Fruit fly (Drosophila melanogaster): Measurements from ENCODE around the gene Or85f.

Or85f gene

DNA sequence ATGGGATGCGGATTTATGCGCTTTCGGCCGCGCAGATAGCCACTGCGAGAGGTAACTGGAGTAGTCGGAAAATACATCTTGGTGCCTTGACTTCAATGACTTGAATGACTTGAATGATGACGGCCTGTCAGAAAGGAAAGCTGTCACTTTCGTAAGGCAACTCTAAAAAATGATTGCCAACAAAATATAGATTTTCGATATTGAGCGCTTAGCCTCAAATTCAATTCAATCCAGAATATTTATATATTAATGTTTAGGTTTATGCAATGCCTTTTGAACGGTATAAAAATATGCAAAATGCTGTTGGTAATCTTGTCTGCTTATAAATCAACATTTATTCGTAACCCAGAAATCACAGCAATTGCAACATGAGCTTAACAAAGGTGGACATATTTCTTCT is 10.1 kb downstream of the Or85f start, which contains the start of gene CG44261:
TSS of gene CG44261 (minus strand) at position 101 of the 400 bp plus-strand sequence.
- TF ChIP-seq CG13204 (GFP tag; optimal IDR thresholded peaks at IDR 0.05) (no peak), CG15710 (tag; optimal IDR thresholded peaks at IDR 0.05) (no peak), CG8301 (tag; optimal IDR thresholded peaks at IDR 0.05) (no peak), Pif1B (GFP tag; optimal IDR thresholded peaks at IDR 0.05) (no peak), CG12605 (GFP tag; IDR thresholded peaks at IDR 0.05) (no peak), CG34367 (tag; optimal IDR thresholded peaks at IDR 0.05) (no peak)

DNA sequence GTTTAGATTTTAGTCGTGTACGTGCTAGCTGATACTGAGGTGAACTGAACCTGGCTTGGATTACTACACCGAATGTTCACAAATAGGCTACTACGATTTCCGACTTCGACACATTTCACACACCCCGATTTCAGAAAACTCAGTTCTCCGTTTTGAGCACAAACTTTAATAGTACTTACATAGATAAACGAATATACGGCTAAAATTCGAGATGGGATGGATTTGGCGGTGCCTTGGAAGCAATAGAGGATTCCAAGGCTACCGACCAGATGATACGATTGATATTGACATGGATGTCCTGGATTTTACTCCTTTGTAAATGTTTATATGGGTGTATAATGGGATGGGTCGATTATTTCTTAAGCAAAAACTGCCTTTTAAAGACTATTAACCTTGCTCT is 12.2 kb downstream of the Or85f start, which contains the start of gene betaTub85D:
TSS of gene betaTub85D (minus strand) at position 101 of the 400 bp plus-strand sequence.
- TF ChIP-seq CG4496 (GFP tag; IDR thresholded peaks at IDR 0.05) (no peak), Ets98B (GFP tag; IDR thresholded peaks at IDR 0.05) (no peak), CG14655 (GFP tag; optimal IDR thresholded peaks at IDR 0.05) (no peak), CG8301 (tag; optimal IDR thresholded peaks at IDR 0.05) (no peak), CG34367 (tag; optimal IDR thresholded peaks at IDR 0.05) (no peak), CG10348 (GFP tag; IDR thresholded peaks at IDR 0.05) (no peak), Pif1A (GFP tag; optimal IDR thresholded peaks at IDR 0.05) (no peak), CG12605 (GFP tag; IDR thresholded peaks at IDR 0.05) (no peak), CG9948 (tag; optimal IDR thresholded peaks at IDR 0.05) (no peak), CG8159 (tag; optimal IDR thresholded peaks at IDR 0.05) (no peak)

DNA sequence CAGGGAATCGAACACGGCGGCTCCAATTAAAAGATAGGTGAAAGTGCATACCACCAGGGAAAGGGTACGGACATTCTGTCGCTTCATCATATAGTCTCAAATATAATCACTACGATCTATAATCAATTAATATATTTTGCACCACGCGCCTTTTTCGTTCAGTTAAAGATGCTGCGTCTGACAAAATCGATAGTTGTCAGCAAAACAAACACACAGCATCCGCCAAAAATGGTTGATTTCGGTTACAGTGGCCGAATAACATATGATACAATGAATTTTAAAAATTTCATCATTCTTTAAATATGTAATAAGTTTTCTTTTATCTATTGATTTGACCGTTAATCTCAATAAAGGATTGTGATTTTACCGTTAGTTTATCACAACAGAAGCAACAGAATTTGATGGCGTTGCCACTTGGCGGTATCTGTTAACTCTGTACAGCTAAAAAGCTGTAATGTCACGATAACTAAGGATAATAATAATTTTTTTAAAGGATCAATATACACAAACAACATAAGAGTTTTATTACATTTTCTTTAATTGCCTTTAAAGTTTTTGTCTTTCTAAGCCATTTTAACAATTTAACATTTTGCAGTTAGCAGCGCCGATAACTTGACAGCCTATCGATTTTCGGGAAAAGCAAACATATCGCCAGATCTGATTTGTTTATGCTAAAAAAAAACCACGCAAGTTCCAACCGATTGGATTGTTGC is 14.1 kb downstream of the Or85f start, which contains the start of the genes Task7 and alpha-Man-IIa:
TSS of gene Task7 (minus strand) at position 366 of the 713 bp plus-strand sequence.
TSS of gene alpha-Man-IIa (plus strand) at position 621 of the 713 bp plus-strand sequence.
- TF ChIP-seq CG4496 (GFP tag; IDR thresholded peaks at IDR 0.05) (no peak), Pif1A (GFP tag; optimal IDR thresholded peaks at IDR 0.05) (no peak), EcR (GFP tag; optimal IDR thresholded peaks at IDR 0.05) (no peak), Ets98B (GFP tag; IDR thresholded peaks at IDR 0.05) (no peak), CG13204 (GFP tag; optimal IDR thresholded peaks at IDR 0.05) (no peak), Pif1B (GFP tag; optimal IDR thresholded peaks at IDR 0.05) (no peak), CG14655 (GFP tag; optimal IDR thresholded peaks at IDR 0.05) (no peak)

DNA sequence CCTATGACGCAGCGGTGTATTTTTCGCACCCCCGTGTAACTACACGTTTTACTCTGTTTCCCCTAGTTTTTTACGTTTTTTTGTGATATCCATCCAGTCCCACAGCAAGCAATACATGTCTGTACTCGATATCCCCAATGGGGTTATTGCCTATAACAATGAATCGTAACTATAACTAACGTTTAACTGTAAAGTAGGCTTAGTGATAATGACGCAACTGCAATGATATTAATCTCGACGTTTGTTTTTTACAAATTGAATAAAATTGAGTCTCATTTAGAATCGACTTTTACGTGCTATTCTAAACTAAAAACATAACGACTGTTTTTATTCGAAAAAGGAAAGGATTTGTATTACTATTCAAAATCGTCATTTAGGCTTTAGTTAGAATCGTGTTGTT is 19.0 kb downstream of the Or85f start:
- TF ChIP-seq EcR (GFP tag; optimal IDR thresholded peaks at IDR 0.05) (no peak), fd96Ca (GFP tag; IDR thresholded peaks at IDR 0.05) (no peak), CG32121 (GFP tag; IDR thresholded peaks at IDR 0.05) (no peak), CG9948 (tag; optimal IDR thresholded peaks at IDR 0.05) (no peak), Ets98B (GFP tag; IDR thresholded peaks at IDR 0.05) (no peak), CG8159 (tag; optimal IDR thresholded peaks at IDR 0.05) (no peak), CG8301 (tag; optimal IDR thresholded peaks at IDR 0.05) (no peak)

DNA sequence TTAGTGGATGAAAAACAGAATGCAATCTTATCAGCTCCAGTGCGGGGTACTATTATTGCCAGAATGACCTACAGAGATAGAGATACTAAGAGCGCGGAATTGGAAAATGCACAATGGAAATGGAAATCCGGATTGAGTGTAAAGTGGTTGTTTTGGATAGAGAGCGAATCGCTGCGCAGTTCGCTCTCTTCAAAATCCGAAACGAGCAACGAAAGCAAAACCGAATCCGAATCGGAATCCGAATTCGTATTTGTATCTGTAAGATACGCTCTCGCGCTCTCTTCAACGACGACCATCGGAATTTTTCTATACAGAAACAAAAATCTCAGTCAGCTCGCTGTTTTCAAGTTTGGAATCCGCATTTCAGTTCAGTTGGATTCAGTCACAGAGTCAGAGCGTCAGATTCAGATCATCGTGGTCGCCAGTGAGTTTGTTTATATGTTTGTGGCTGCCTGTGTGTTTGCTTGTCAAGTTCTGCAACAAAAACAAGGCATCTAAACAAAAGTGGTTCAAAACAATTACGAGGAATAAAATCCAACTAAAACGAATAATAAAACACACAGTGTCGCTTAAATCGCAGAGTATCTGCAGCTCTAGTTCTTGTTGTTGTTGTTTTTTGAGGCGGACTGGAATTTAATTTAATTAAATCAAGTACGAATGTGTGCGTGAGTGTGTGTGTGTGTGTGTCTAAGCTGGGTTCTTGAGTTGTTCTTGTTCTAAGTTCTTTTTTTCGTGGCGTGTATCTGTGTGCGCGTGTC is 19.8 kb downstream of the Or85f start, which contains the start of gene ps:
TSS of gene ps (plus strand) at position 364 of the 758 bp plus-strand sequence.
- TF ChIP-seq rn (GFP tag; IDR thresholded peaks at IDR 0.05) (no peak), CG34367 (tag; optimal IDR thresholded peaks at IDR 0.05) (no peak), CG10348 (GFP tag; IDR thresholded peaks at IDR 0.05) (no peak), Snoo (tag; optimal IDR thresholded peaks at IDR 0.05) (peak; percentile 0), CG8301 (tag; optimal IDR thresholded peaks at IDR 0.05) (no peak), CG15710 (tag; optimal IDR thresholded peaks at IDR 0.05) (no peak), EcR (GFP tag; optimal IDR thresholded peaks at IDR 0.05) (no peak), CG9948 (tag; optimal IDR thresholded peaks at IDR 0.05) (no peak), Ets98B (GFP tag; IDR thresholded peaks at IDR 0.05) (no peak), CG32121 (GFP tag; IDR thresholded peaks at IDR 0.05) (no peak), CG14655 (GFP tag; optimal IDR thresholded peaks at IDR 0.05) (no peak), Pif1B (GFP tag; optimal IDR thresholded peaks at IDR 0.05) (peak; percentile 48), CG13204 (GFP tag; optimal IDR thresholded peaks at IDR 0.05) (no peak), CG8159 (tag; optimal IDR thresholded peaks at IDR 0.05) (no peak), fd96Ca (GFP tag; IDR thresholded peaks at IDR 0.05) (no peak), Pif1A (GFP tag; optimal IDR thresholded peaks at IDR 0.05) (no peak), gl (tag; optimal IDR thresholded peaks at IDR 0.05) (peak; percentile 26)

DNA sequence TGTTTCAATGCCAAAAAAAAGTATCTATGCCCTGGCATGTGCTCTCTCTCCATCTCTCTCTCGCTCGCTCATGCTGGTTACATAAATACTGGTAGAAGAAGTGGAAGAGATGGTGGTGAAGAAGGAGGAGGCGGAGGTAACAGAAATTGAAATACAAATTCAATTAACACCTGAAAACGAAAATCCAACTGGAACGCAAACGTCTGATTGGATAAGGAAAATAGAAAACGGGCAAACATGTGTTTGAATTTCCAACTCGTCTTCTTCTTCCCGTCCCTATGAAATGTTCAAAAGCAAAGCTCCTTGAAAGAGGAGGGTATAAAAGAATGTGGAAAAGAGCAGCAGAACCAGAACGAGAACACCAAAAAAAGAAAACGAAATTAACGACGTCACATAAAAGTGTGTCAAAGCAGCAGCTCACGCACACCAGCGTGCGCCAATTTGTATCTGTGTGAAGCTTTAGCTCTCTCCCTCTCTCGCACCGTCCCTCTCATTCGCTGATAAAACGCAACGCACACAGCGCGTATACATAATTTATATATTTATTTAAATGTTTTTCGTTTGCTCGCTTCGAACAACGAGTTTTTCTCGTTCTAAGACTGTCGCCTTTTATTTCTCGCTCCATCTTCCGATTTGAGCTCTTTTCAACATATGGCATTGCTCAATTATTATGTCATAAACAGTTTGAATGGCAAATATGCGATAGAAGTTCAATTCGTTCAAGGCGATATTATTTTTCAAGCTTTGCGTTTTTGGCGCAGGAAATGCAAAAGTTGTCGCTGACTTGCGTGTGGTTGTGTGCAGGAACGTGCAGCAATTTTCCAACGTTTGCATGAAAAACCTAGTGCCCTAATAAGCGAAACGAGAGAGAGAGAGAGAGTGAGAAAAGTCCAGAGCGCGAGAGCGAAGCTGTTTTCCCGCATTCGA is 20.6 kb downstream of the Or85f start:
- TF ChIP-seq EcR (GFP tag; optimal IDR thresholded peaks at IDR 0.05) (no peak), CG32121 (GFP tag; IDR thresholded peaks at IDR 0.05) (no peak), Pif1B (GFP tag; optimal IDR thresholded peaks at IDR 0.05) (no peak), CG14655 (GFP tag; optimal IDR thresholded peaks at IDR 0.05) (no peak), gl (tag; optimal IDR thresholded peaks at IDR 0.05) (no peak), Snoo (tag; optimal IDR thresholded peaks at IDR 0.05) (no peak), CG8159 (tag; optimal IDR thresholded peaks at IDR 0.05) (no peak), Ets98B (GFP tag; IDR thresholded peaks at IDR 0.05) (no peak), CG12605 (GFP tag; IDR thresholded peaks at IDR 0.05) (no peak), CG17806 (tag; optimal IDR thresholded peaks at IDR 0.05) (no peak), CG13204 (GFP tag; optimal IDR thresholded peaks at IDR 0.05) (no peak), CG10348 (GFP tag; IDR thresholded peaks at IDR 0.05) (no peak), CG4496 (GFP tag; IDR thresholded peaks at IDR 0.05) (no peak), fd96Ca (GFP tag; IDR thresholded peaks at IDR 0.05) (no peak), CG8301 (tag; optimal IDR thresholded peaks at IDR 0.05) (no peak), D1 (tag; optimal IDR thresholded peaks at IDR 0.05) (no peak), CG15710 (tag; optimal IDR thresholded peaks at IDR 0.05) (no peak)

Data from whole organism, pupa.